Worm (Caenorhabditis elegans): ENCODE results near the gene set-4.

ce11 chrII:6379038-6379563 is 48.0 kb upstream of the set-4 start:
- TF ChIP-seq pax-3 (tag; optimal IDR thresholded peaks at IDR 0.05) (no peak), swsn-7 (tag; optimal IDR thresholded peaks at IDR 0.05) (no peak), ztf-11 (tag; optimal IDR thresholded peaks at IDR 0.05) (no peak), egl-27 (tag; optimal IDR thresholded peaks at IDR 0.05) (no peak), nhr-237 (tag; optimal IDR thresholded peaks at IDR 0.05) (no peak), dpl-1 (GFP tag; optimal IDR thresholded peaks at IDR 0.05) (no peak), mep-1 (tag; optimal IDR thresholded peaks at IDR 0.05) (no peak), snpc-4 (tag; optimal IDR thresholded peaks at IDR 0.05) (no peak), sox-4 (tag; optimal IDR thresholded peaks at IDR 0.05) (no peak), lsy-2 (tag; optimal IDR thresholded peaks at IDR 0.05) (no peak), fos-1 (tag; optimal IDR thresholded peaks at IDR 0.05) (no peak), ama-1 (optimal IDR thresholded peaks at IDR 0.05) (no peak), fkh-10 (GFP tag; optimal IDR thresholded peaks at IDR 0.05) (no peak), lin-14 (GFP tag; optimal IDR thresholded peaks at IDR 0.05) (no peak)
